Fruit fly (Drosophila melanogaster): ENCODE results near the gene CG9609.

Gene CG9609

dm6 chrX:16787416-16787900 is 650 bp upstream of the CG9609 start (continued):
- no peak for TF ChIP-seq chinmo (GFP tag; IDR thresholded peaks at IDR 0.05; ENCODE audit: partially characterized antibody)
- no peak for TF ChIP-seq Hsf (GFP tag; optimal IDR thresholded peaks at IDR 0.05)
- TF ChIP-seq CG11247 (GFP tag; IDR thresholded peaks at IDR 0.05): no peak
- no peak for TF ChIP-seq abd-A (tag; optimal IDR thresholded peaks at IDR 0.05)
- peak; percentile 28 for TF ChIP-seq nmo (GFP tag; optimal IDR thresholded peaks at IDR 0.05)
- no peak for TF ChIP-seq CG10654 (GFP tag; optimal IDR thresholded peaks at IDR 0.05)
- TF ChIP-seq CG1603 (tag; optimal IDR thresholded peaks at IDR 0.05): no peak
- TF ChIP-seq NC2β (GFP tag; optimal IDR thresholded peaks at IDR 0.05): no peak
- no peak for TF ChIP-seq Optix (GFP tag; IDR thresholded peaks at IDR 0.05)
- no peak for TF ChIP-seq otp (GFP tag; IDR thresholded peaks at IDR 0.05)
- TF ChIP-seq CG32532 (GFP tag; IDR thresholded peaks at IDR 0.05): no peak
- no peak for TF ChIP-seq Hmx (GFP tag; optimal IDR thresholded peaks at IDR 0.05)
- TF ChIP-seq CG3838 (GFP tag; optimal IDR thresholded peaks at IDR 0.05): no peak
- no peak for TF ChIP-seq HmgD (GFP tag; optimal IDR thresholded peaks at IDR 0.05)
- no peak for TF ChIP-seq CG12104 (GFP tag; optimal IDR thresholded peaks at IDR 0.05)
- TF ChIP-seq CG9797 (GFP tag; optimal IDR thresholded peaks at IDR 0.05): peak; percentile 62
- TF ChIP-seq CG15514 (GFP tag; optimal IDR thresholded peaks at IDR 0.05): peak; percentile 81
- TF ChIP-seq E2f1 (GFP tag; IDR thresholded peaks at IDR 0.05): no peak
- TF ChIP-seq Sox100B (GFP tag; optimal IDR thresholded peaks at IDR 0.05): no peak
- TF ChIP-seq Nf-YB (GFP tag; optimal IDR thresholded peaks at IDR 0.05): no peak
- no peak for TF ChIP-seq so (GFP tag; IDR thresholded peaks at IDR 0.05)
- TF ChIP-seq Dref (GFP tag; IDR thresholded peaks at IDR 0.05): peak; percentile 35; the same call in 1 of the 2 replicates
- TF ChIP-seq Deaf1 (tag; optimal IDR thresholded peaks at IDR 0.05): no peak
- TF ChIP-seq CG34224 (GFP tag; IDR thresholded peaks at IDR 0.05; ENCODE audit: partially characterized antibody): 0 out of 3 replicates have a peak, but pooled peaks have one; percentile 19
- no peak for TF ChIP-seq CG11696 (GFP tag; IDR thresholded peaks at IDR 0.05)
- TF ChIP-seq tx (GFP tag; optimal IDR thresholded peaks at IDR 0.05): no peak
- no peak for TF ChIP-seq btn (GFP tag; optimal IDR thresholded peaks at IDR 0.05)
- no peak for TF ChIP-seq CG4360 (GFP tag; IDR thresholded peaks at IDR 0.05)
- TF ChIP-seq unpg (GFP tag; optimal IDR thresholded peaks at IDR 0.05): no peak
- TF ChIP-seq CG2712 (tag; optimal IDR thresholded peaks at IDR 0.05): peak; percentile 21
- TF ChIP-seq CG8089 (GFP tag; optimal IDR thresholded peaks at IDR 0.05): no peak
- TF ChIP-seq CG1529 (GFP tag; optimal IDR thresholded peaks at IDR 0.05): no peak
- no peak for TF ChIP-seq tap (tag; optimal IDR thresholded peaks at IDR 0.05)

- TF ChIP-seq CG3847 (GFP tag; IDR thresholded peaks at IDR 0.05) (peak; percentile 70), bbx (GFP tag; IDR thresholded peaks at IDR 0.05; ENCODE audit: partially characterized antibody) (peak; percentile 36; the same call in 1 of the 2 replicates), Bgb (GFP tag; IDR thresholded peaks at IDR 0.05; ENCODE audit: partially characterized antibody) (peak; percentile 32; the same call in 1 of the 2 replicates), CG6854 (GFP tag; optimal IDR thresholded peaks at IDR 0.05) (no peak), z (GFP tag; IDR thresholded peaks at IDR 0.05) (no peak), Mes4 (GFP tag; optimal IDR thresholded peaks at IDR 0.05) (no peak), CG10462 (GFP tag; optimal IDR thresholded peaks at IDR 0.05) (no peak), CG7928 (GFP tag; optimal IDR thresholded peaks at IDR 0.05) (no peak), CG13424 (tag; optimal IDR thresholded peaks at IDR 0.05) (no peak), Rfx (GFP tag; IDR thresholded peaks at IDR 0.05) (peak; percentile 31; the same call in 1 of the 2 replicates), MESR4 (GFP tag; optimal IDR thresholded peaks at IDR 0.05) (peak; percentile 88), tgo (GFP tag; IDR thresholded peaks at IDR 0.05) (no peak), CG13287 (GFP tag; IDR thresholded peaks at IDR 0.05; ENCODE audit: partially characterized antibody) (0 out of 2 replicates have a peak, but pooled peaks have one; percentile 17), ken (GFP tag; IDR thresholded peaks at IDR 0.05) (no peak), CG10431 (GFP tag; optimal IDR thresholded peaks at IDR 0.05) (no peak), knrl (GFP tag; IDR thresholded peaks at IDR 0.05; ENCODE audit: partially characterized antibody) (peak; percentile 19; the same call in 1 of the 3 replicates), CG15514 (GFP tag; optimal IDR thresholded peaks at IDR 0.05) (peak; percentile 57), CG11456 (GFP tag; IDR thresholded peaks at IDR 0.05) (no peak), BEAF-32 (GFP tag; optimal IDR thresholded peaks at IDR 0.05) (peak; percentile 56), lola (GFP tag; optimal IDR thresholded peaks at IDR 0.05) (no peak), CG2712 (tag; optimal IDR thresholded peaks at IDR 0.05) (peak; percentile 17)
These were observed 3.1 kb downstream of the CG9609 start, which contains the start of gene mRpL22 for dm6 chrX:16783743-16784142. TSS of gene mRpL22 (plus strand) at chrX:16783933.
